Worm (Caenorhabditis elegans) whole organism, L3 larva: ENCODE measurements around the gene grl-31.

Source experiments
- ZK546.5 ChIP-seq: sonication (generic microtip); optimal IDR thresholded peaks from 2 replicates; lab custom pipeline; 2017; ENCODE audit warnings: missing biosample characterization, missing genetic modification characterization
- aly-2 ChIP-seq: fragments of 150-350 bp; optimal IDR thresholded peaks from 2 replicates; lab custom pipeline; 2014; ENCODE audit warnings: missing biosample characterization, missing genetic modification characterization
- ama-1 ChIP-seq: fragments of 150-350 bp; optimal IDR thresholded peaks from 2 replicates; lab custom pipeline; 2018
- ceh-82 ChIP-seq: fragments of 150-350 bp; optimal IDR thresholded peaks from 2 replicates; lab custom pipeline; 2014; ENCODE audit warnings: missing biosample characterization, missing genetic modification characterization
- daf-12 ChIP-seq: fragments of 150-350 bp; optimal IDR thresholded peaks from 2 replicates; lab custom pipeline; 2014; ENCODE audit warnings: missing biosample characterization, missing genetic modification reagents, missing genetic modification characterization
- egl-27 ChIP-seq: sonication (generic microtip); optimal IDR thresholded peaks from 4 replicates; lab custom pipeline; 2017; ENCODE audit warnings: missing biosample characterization, missing genetic modification reagents, missing genetic modification characterization
- egl-5 ChIP-seq: fragments of 150-350 bp; optimal IDR thresholded peaks from 2 replicates; lab custom pipeline; 2017; ENCODE audit warnings: missing biosample characterization, missing genetic modification reagents, missing genetic modification characterization, inconsistent platforms
- elt-1 ChIP-seq: fragments of 150-350 bp; optimal IDR thresholded peaks from 2 replicates; lab custom pipeline; 2014; ENCODE audit warnings: missing biosample characterization, missing genetic modification characterization
- elt-2 ChIP-seq: sonication (generic microtip); optimal IDR thresholded peaks from 2 replicates; lab custom pipeline; 2016; ENCODE audit warnings: missing genetic modification reagents, mild to moderate bottlenecking, missing genetic modification characterization, missing compliant biosample characterization
- elt-3 ChIP-seq, 3 experiments: fragments of 150-350 bp in 1 of 3; sonication (generic microtip) in 2 of 3; optimal IDR thresholded peaks; 2 replicates in 2 of 3; 4 replicates in 1 of 3; lab custom pipeline; 2014 to 2017; ENCODE audit warnings: missing biosample characterization in 3 of 3, missing genetic modification characterization in 3 of 3
- fkh-10 ChIP-seq: sonication (generic microtip); optimal IDR thresholded peaks from 2 replicates; lab custom pipeline; 2017; ENCODE audit warnings: missing biosample characterization, missing genetic modification reagents, missing genetic modification characterization
- fos-1 ChIP-seq: fragments of 150-350 bp; optimal IDR thresholded peaks from 2 replicates; lab custom pipeline; 2014; ENCODE audit warnings: missing biosample characterization, missing genetic modification characterization
- hmg-11 ChIP-seq: sonication (generic microtip); optimal IDR thresholded peaks from 2 replicates; lab custom pipeline; 2016; ENCODE audit warnings: missing genetic modification characterization, missing compliant biosample characterization
- lin-39 ChIP-seq: fragments of 150-350 bp; optimal IDR thresholded peaks from 2 replicates; lab custom pipeline; 2018; ENCODE audit warnings: missing biosample characterization, missing genetic modification reagents, missing genetic modification characterization
- mdl-1 ChIP-seq: fragments of 150-350 bp; optimal IDR thresholded peaks from 2 replicates; lab custom pipeline; 2014; ENCODE audit warnings: missing biosample characterization, missing genetic modification characterization
- mml-1 ChIP-seq: fragments of 150-350 bp; sonication (generic microtip); optimal IDR thresholded peaks from 3 replicates; lab custom pipeline; 2014; ENCODE audit warnings: missing biosample characterization, missing genetic modification characterization
- nfya-1 ChIP-seq: sonication (generic microtip); optimal IDR thresholded peaks from 2 replicates; lab custom pipeline; 2017; ENCODE audit warnings: missing genetic modification characterization, mild to moderate bottlenecking, missing compliant biosample characterization, antibody characterized with exemption, moderate library complexity; ENCODE audit not compliant: insufficient read depth
- nhr-11 ChIP-seq: fragments of 150-350 bp; optimal IDR thresholded peaks from 2 replicates; lab custom pipeline; 2014; ENCODE audit warnings: missing biosample characterization, missing genetic modification characterization
- nhr-12 ChIP-seq: fragments of 150-350 bp; optimal IDR thresholded peaks from 2 replicates; lab custom pipeline; 2014; ENCODE audit warnings: missing biosample characterization, missing genetic modification characterization
- nhr-23 ChIP-seq: fragments of 150-350 bp; optimal IDR thresholded peaks from 2 replicates; lab custom pipeline; 2014; ENCODE audit warnings: missing biosample characterization, missing genetic modification reagents, missing genetic modification characterization
- nhr-237 ChIP-seq: fragments of 150-350 bp; optimal IDR thresholded peaks from 2 replicates; lab custom pipeline; 2014; ENCODE audit warnings: missing biosample characterization, missing genetic modification characterization
- nhr-25 ChIP-seq: sonication (generic microtip); optimal IDR thresholded peaks from 2 replicates; lab custom pipeline; 2017; ENCODE audit warnings: missing biosample characterization, missing genetic modification characterization
- nhr-28 ChIP-seq: fragments of 150-350 bp; optimal IDR thresholded peaks from 2 replicates; lab custom pipeline; 2014; ENCODE audit warnings: missing biosample characterization, missing genetic modification characterization
- nhr-43 ChIP-seq: sonication (generic microtip); optimal IDR thresholded peaks from 2 replicates; lab custom pipeline; 2016; ENCODE audit warnings: mild to moderate bottlenecking, missing genetic modification characterization, missing compliant biosample characterization; ENCODE audit not compliant: poor library complexity, severe bottlenecking
- nhr-76 ChIP-seq: fragments of 150-350 bp; sonication (generic microtip); optimal IDR thresholded peaks from 5 replicates; lab custom pipeline; 2014; ENCODE audit warnings: missing biosample characterization, missing genetic modification characterization
- pha-4 ChIP-seq: fragments of 150-350 bp; optimal IDR thresholded peaks from 2 replicates; lab custom pipeline; 2014; ENCODE audit warnings: missing biosample characterization, missing genetic modification reagents, missing genetic modification characterization
- sea-2 ChIP-seq: fragments of 150-350 bp; sonication (generic microtip); optimal IDR thresholded peaks from 4 replicates; lab custom pipeline; 2014; ENCODE audit warnings: missing biosample characterization, missing genetic modification reagents, missing genetic modification characterization
- snpc-4 ChIP-seq: fragments of 150-350 bp; optimal IDR thresholded peaks from 2 replicates; lab custom pipeline; 2014; ENCODE audit warnings: missing biosample characterization, missing genetic modification characterization
- tbx-2 ChIP-seq: sonication (generic microtip); optimal IDR thresholded peaks from 2 replicates; lab custom pipeline; 2016; ENCODE audit warnings: mild to moderate bottlenecking, missing genetic modification characterization, missing compliant biosample characterization
- zag-1 ChIP-seq: fragments of 150-350 bp; optimal IDR thresholded peaks from 2 replicates; lab custom pipeline; 2014; ENCODE audit warnings: missing biosample characterization, missing genetic modification characterization
- ztf-11 ChIP-seq: fragments of 150-350 bp; optimal IDR thresholded peaks from 2 replicates; lab custom pipeline; 2014; ENCODE audit warnings: missing biosample characterization, missing genetic modification characterization

Gene grl-31

DNA sequence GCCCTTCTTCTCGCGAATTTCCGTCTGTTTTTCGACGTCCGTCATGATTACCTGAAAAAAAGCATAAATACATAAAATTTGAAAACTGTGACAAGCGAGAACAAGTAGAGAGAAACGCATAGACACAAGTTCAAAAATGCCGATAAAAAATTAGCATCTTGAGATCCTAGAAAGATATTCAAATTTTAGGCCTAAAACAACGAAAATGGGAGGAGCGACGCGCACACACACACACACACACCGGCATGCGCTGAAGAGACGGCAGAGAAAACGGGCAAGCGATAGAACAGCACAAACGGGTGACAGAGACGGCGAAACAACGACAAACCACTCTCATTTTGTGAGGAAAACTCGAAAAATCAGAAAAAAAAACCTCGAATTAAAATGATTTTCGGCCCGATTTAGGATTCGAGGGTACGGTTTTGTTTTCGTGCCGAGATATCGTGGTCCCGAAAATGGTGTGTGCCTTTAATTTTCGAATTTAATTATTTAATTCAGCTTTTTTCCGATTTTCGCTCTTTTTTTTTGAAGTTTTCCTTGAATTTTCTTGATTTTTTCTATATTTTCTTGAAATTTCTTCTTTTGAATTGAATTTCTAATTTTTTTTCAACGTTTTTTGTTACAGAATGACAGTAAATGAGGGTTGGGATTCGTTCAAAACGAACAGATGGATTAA lies 28.6 kb upstream of the grl-31 start, which contains the start of the genes rpl-11.1 and T22F3.2:
Gene rpl-11.1 (minus strand): TSS at position 51 of the 676 bp plus-strand sequence.
Gene T22F3.2 (plus strand): TSS at position 626 of the 676 bp plus-strand sequence.
- TF ChIP-seq hmg-11 (tag; lab: Kevin White, UChicago) (peak; percentile 25), nfya-1 (peak; percentile 47), pha-4 (tag; lab: Kevin White, UChicago) (peak; percentile 24), tbx-2 (no peak)

DNA sequence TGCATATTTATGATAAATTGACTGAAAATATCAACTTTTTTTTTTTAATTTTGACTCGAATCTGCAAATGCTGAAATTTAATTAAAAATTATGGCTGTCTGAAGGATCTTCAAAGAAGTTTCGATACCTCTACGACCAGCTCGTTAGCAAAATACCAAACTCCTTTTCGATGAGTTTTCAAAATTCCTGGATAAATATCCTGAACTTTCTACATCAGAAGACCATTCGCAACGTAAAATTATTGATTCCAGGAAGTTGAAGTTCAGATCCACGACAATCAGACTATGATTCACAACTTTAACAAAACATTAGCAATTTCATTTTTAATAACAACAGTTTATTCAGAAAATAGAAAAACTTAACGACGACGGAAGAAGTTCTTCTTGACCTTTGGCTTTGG lies 27.4 kb upstream of the grl-31 start:
- TF ChIP-seq ama-1 (lab: Kevin White, UChicago) (peak; percentile 15), aly-2 (tag; lab: Kevin White, UChicago) (peak; percentile 49), zag-1 (no peak), tbx-2 (no peak)

DNA sequence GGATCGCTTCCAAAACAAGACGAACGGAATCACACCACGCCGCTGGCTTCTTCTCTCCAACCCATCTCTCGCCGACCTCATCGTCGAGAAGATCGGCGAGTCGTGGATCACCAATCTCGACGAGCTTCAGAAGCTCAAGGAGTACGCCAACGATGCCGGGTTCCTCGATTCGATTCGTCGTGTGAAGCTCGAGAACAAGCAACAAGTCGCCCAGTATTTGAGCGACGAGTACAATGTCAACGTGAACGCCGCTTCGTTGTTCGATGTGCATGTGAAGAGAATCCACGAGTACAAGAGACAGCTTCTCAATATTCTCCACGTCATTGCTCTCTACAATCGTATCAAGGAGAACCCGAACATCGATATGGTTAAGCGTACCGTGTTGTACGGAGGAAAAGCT lies 26.0 kb upstream of the grl-31 start:
- TF ChIP-seq fkh-10 (GFP tag; lab: Kevin White, UChicago) (no peak), zag-1 (no peak), fos-1 (tag; lab: Kevin White, UChicago) (no peak), ztf-11 (tag; lab: Kevin White, UChicago) (no peak), ZK546.5 (tag; lab: Kevin White, UChicago) (no peak)

DNA sequence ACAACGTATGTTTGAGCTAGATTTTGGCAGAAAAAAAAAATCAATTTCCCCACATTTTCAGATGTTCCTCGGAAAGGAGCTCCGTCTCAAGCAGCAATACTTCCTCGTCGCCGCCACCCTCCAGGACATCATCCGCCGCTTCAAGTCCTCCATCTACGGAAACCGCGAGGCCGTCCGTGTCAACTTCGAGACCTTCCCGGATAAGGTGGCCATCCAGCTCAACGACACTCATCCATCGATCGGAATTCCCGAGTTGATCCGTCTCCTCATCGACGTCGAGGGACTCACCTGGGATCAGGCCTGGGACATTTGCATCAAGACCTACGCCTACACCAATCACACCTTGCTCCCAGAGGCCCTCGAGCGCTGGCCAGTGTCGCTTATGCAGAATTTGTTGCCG lies 25.1 kb upstream of the grl-31 start:
- TF ChIP-seq aly-2 (tag; lab: Kevin White, UChicago) (no peak), fkh-10 (GFP tag; lab: Kevin White, UChicago) (no peak), ztf-11 (tag; lab: Kevin White, UChicago) (no peak), nhr-25 (no peak), elt-1 (no peak), elt-3 (tag; optimal IDR thresholded peaks at IDR 0.05; lab: Kevin White, UChicago) (no peak), tbx-2 (no peak), ceh-82 (tag; lab: Kevin White, UChicago) (no peak), mdl-1 (tag; lab: Kevin White, UChicago) (no peak), sea-2 (GFP tag; lab: Kevin White, UChicago) (no peak), mml-1 (no peak), pha-4 (tag; lab: Kevin White, UChicago) (no peak), fos-1 (tag; lab: Kevin White, UChicago) (no peak), ama-1 (lab: Kevin White, UChicago) (no peak), nhr-43 (tag; lab: Kevin White, UChicago) (no peak), nhr-237 (no peak), nhr-76 (tag; lab: Kevin White, UChicago) (no peak), snpc-4 (tag; lab: Kevin White, UChicago) (no peak), elt-2 (tag; lab: Kevin White, UChicago) (no peak)

DNA sequence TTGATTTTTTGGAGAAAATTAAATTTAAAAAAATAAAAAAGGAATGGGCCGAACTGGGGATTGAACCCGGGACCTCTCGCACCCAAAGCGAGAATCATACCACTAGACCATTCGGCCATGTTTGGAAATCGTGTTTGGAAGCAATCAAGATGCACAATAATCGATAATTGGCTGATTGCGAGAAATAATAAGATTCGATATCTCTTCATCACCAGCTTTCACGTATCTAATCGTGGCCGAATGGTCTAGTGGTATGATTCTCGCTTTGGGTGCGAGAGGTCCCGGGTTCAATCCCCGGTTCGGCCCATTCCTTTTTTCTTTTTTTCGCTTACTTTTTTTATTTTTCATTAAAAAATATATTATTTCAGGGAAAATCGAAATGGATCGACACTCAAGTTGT lies 24.5 kb upstream of the grl-31 start:
- TF ChIP-seq sea-2 (GFP tag; lab: Kevin White, UChicago) (no peak), nfya-1 (peak; percentile 34), elt-2 (tag; lab: Kevin White, UChicago) (peak; percentile 6), nhr-43 (tag; lab: Kevin White, UChicago) (peak; percentile 60)

DNA sequence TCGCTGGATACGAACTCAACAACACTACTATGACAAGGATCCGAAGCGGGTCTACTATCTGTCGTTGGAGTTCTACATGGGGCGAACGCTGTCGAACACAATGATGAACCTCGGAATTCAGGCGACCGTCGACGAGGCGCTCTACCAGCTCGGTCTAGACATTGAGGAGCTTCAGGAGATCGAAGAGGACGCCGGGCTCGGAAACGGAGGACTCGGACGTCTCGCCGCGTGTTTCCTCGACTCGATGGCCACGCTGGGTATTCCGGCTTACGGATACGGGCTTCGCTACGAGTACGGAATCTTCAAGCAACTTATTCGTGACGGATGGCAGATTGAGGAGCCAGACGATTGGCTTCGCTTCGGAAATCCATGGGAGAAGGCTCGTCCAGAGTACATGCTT lies 24.1 kb upstream of the grl-31 start:
- no peak for TF ChIP-seq lin-39 (tag; lab: Kevin White, UChicago)
- no peak for TF ChIP-seq egl-27
- TF ChIP-seq egl-5 (tag; lab: Kevin White, UChicago), result no peak
- TF ChIP-seq elt-3 (tag; optimal IDR thresholded peaks at IDR 0.05; lab: Kevin White, UChicago), result no peak
- no peak for TF ChIP-seq ama-1 (lab: Kevin White, UChicago)
- TF ChIP-seq nhr-12, result no peak
- no peak for TF ChIP-seq nhr-237
- no peak for TF ChIP-seq ZK546.5 (tag; lab: Kevin White, UChicago)
- TF ChIP-seq zag-1, result no peak
- no peak for TF ChIP-seq nhr-11 (tag; lab: Kevin White, UChicago)
- no peak for TF ChIP-seq nhr-28
- TF ChIP-seq elt-2 (tag; lab: Kevin White, UChicago), result no peak
- TF ChIP-seq nhr-23 (tag; lab: Kevin White, UChicago), result no peak
- no peak for TF ChIP-seq daf-12 (tag; lab: Kevin White, UChicago)
- TF ChIP-seq ztf-11 (tag; lab: Kevin White, UChicago), result no peak
